Worm (Caenorhabditis elegans) whole organism, L4/young adult: ENCODE data around the gene C35D10.8.

ENCODE experiments used
- W03F9.2 ChIP-seq: fragments of 150-350 bp; optimal IDR thresholded peaks from 2 replicates; lab custom pipeline; 2014; ENCODE audit warnings: missing biosample characterization, missing genetic modification characterization
- him-1 ChIP-seq: sonication (generic microtip); optimal IDR thresholded peaks from 2 replicates; lab custom pipeline; 2016; ENCODE audit warnings: missing genotype, missing genetic modification reagents, missing genetic modification characterization, missing compliant biosample characterization

DNA sequence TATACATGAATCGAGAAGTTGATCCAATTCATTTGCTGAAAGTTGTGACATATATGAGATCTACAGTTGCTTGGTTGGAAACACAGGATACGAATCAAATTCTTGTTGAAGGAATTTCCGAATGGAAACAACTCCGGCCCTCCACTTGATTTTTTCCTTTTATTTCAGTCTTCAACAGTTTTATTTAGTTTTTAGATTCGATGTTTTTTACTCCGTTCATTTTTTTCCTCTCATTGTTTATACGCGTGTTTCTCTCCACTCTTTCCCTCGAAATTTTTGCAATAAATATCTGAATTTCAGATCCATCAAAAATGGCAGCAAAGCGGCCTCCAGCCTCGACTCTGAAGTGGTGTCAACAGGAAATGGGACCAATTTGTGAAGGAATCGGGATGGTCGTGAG lies 8.1 kb downstream of the C35D10.8 start, which contains the start of gene coq-8:
- TF ChIP-seq him-1 = no peak
- no peak for TF ChIP-seq W03F9.2
